Worm (Caenorhabditis elegans): ENCODE results near the gene swm-1.

The swm-1 gene

DNA sequence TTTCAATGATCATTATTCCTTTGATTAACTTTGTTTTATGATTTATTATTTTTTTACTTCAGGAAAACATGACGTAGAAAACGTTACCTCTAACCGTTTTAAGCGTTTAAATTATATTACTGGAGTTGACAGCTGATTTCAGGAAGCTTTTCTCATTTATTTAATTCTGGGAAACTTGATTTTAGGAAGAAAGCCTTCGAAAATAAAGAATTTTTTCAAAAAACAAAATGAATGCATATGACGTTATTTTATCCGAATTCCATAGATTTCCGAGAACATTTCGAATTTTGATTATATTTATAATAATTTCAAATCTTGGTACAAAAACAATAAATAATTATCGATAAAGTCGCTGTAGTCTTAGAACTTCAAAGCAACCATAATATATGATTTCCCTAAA is 5.4 kb downstream of the swm-1 start:
- TF ChIP-seq pax-1 (tag; optimal IDR thresholded peaks at IDR 0.05) (no peak), C38D4.7 (GFP tag; optimal IDR thresholded peaks at IDR 0.05) (no peak), che-1 (tag; optimal IDR thresholded peaks at IDR 0.05) (no peak), Y22D7AL.16 (tag; optimal IDR thresholded peaks at IDR 0.05) (no peak), ceh-34 (tag; optimal IDR thresholded peaks at IDR 0.05) (no peak), pqm-1 (tag; optimal IDR thresholded peaks at IDR 0.05) (no peak), dmd-4 (tag; optimal IDR thresholded peaks at IDR 0.05; ENCODE audit: borderline replicate concordance) (no peak)

DNA sequence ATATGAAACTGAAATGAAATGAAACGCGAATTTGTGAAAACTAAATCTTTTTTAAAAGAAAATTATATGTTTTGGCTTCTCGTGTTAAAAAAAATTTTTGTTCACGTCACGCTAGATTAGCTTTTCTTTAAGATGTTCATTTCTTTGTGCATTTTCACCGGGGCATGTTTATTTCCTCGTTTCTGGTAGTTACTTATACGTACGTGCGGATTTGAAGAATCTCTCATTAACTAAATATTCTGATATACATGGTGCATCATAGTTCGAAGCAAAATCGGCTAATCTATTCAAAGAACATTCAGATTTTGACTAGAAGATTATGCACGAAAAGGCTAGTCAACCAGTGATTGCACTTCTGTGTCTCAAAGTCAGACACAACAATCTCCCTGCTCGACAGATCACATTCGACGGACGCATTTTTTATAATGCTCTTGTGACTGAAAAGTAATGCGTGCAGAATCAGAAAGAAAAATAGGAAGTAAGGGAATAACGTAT is 7.1 kb downstream of the swm-1 start, which contains the start of gene C25E10.17:
C25E10.17 (minus strand) TSS at position 51 of the 495 bp plus-strand sequence.
- TF ChIP-seq zip-5 (tag; optimal IDR thresholded peaks at IDR 0.05) (no peak), ztf-16 (tag; optimal IDR thresholded peaks at IDR 0.05) (no peak), ref-2 (tag; optimal IDR thresholded peaks at IDR 0.05) (no peak), gmeb-2 (tag; optimal IDR thresholded peaks at IDR 0.05) (no peak), mec-3 (tag; optimal IDR thresholded peaks at IDR 0.05; ENCODE audit: borderline replicate concordance) (no peak), odd-2 (tag; optimal IDR thresholded peaks at IDR 0.05) (no peak), T23F11.4 (GFP tag; optimal IDR thresholded peaks at IDR 0.05) (no peak), unc-42 (tag; optimal IDR thresholded peaks at IDR 0.05) (no peak), nfya-1 (tag; optimal IDR thresholded peaks at IDR 0.05) (no peak), ceh-6 (GFP tag; optimal IDR thresholded peaks at IDR 0.05) (no peak), dmd-4 (tag; optimal IDR thresholded peaks at IDR 0.05; ENCODE audit: borderline replicate concordance) (no peak), lin-11 (tag; optimal IDR thresholded peaks at IDR 0.05) (no peak), nhr-232 (tag; optimal IDR thresholded peaks at IDR 0.05) (no peak), pat-9 (tag; optimal IDR thresholded peaks at IDR 0.05) (no peak), ceh-30 (tag; optimal IDR thresholded peaks at IDR 0.05) (no peak), pros-1 (tag; optimal IDR thresholded peaks at IDR 0.05) (no peak), ceh-2 (tag; optimal IDR thresholded peaks at IDR 0.05) (no peak), lim-6 (tag; optimal IDR thresholded peaks at IDR 0.05) (no peak), pqm-1 (tag; optimal IDR thresholded peaks at IDR 0.05) (no peak), ceh-19 (GFP tag; optimal IDR thresholded peaks at IDR 0.05) (no peak)

DNA sequence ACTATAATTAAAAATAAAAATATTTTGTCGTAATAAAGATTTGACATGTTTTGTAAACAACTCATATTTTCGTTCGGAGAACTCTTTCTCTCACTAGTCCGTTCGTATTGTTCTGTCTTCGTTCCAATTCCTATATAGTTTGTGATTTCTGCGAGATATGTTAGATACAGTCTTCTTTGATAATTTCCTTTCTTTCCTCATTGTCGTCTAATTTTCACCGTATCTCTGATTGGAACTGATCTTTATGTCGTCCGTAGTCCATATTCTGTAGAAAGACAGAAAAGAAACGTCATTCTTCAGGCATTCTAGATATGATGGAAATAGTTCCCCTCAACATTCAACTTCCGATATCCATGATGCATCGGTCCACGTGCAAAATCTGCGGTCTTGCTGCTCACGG is 9.8 kb downstream of the swm-1 start, which contains the start of gene nhr-30:
nhr-30 (plus strand) TSS at position 301 of the 400 bp plus-strand sequence.
- TF ChIP-seq gmeb-2 (tag; optimal IDR thresholded peaks at IDR 0.05) (no peak), sox-2 (GFP tag; IDR thresholded peaks at IDR 0.05) (no peak), ama-1 (optimal IDR thresholded peaks at IDR 0.05) (no peak)

DNA sequence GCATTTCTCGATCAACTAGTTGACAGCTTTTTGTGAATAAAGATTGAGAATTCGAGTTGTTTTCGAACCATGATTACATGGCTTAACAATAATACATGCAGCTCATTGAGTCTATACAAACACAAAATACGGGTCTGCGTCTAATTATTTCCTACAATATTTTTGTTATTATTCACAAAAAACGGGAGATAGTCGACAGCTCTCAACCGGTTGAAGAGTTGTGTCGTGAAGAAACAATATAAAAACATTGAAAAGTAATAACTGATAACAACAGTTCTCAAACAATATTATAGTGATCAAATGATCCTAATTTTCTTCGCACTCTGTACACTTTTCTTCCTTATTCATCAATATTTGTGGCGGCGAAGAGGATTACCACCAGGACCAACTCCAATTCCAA is 13.6 kb downstream of the swm-1 start, which contains the start of gene cyp-33B1:
cyp-33B1 (plus strand) TSS at position 301 of the 400 bp plus-strand sequence.
- no peak for TF ChIP-seq ets-4 (tag; optimal IDR thresholded peaks at IDR 0.05)
- TF ChIP-seq ceh-48 (tag; optimal IDR thresholded peaks at IDR 0.05) = no peak
- TF ChIP-seq fkh-10 (GFP tag; optimal IDR thresholded peaks at IDR 0.05) = no peak
- TF ChIP-seq ceh-31 (tag; optimal IDR thresholded peaks at IDR 0.05) = no peak
- no peak for TF ChIP-seq tbx-2 (tag; optimal IDR thresholded peaks at IDR 0.05)
- no peak for TF ChIP-seq Y22D7AL.16 (tag; optimal IDR thresholded peaks at IDR 0.05)
- TF ChIP-seq unc-86 (tag; optimal IDR thresholded peaks at IDR 0.05) = no peak
- TF ChIP-seq lim-6 (tag; optimal IDR thresholded peaks at IDR 0.05) = no peak
- TF ChIP-seq tbx-7 (tag; optimal IDR thresholded peaks at IDR 0.05) = no peak

DNA sequence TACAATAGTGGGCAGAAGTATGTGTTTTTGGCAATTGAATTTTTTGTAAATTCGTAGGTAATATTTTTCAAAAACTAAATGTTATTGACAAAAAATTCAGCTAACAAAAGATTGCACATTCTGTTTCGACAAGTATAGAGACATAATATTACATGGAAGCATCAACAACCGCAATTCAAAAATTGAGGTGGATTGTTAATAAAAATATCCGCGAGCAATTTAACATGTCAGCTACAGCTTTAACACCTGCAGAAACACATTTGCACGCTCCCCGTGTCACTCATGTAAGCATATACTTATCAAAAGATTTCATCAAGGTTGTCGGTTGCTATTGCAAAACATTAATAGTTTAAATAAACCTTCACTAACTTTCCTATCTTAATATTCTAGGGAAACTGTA is 19.0 kb downstream of the swm-1 start, which contains the start of gene srsx-34:
srsx-34 (plus strand) TSS at position 301 of the 400 bp plus-strand sequence.
- TF ChIP-seq lin-11 (tag; optimal IDR thresholded peaks at IDR 0.05) = no peak
- no peak for TF ChIP-seq ahr-1 (tag; optimal IDR thresholded peaks at IDR 0.05)
- TF ChIP-seq Y22D7AL.16 (tag; optimal IDR thresholded peaks at IDR 0.05) = no peak
- TF ChIP-seq pag-3 (tag; optimal IDR thresholded peaks at IDR 0.05; ENCODE audit: borderline replicate concordance) = no peak
- TF ChIP-seq pha-2 (tag; optimal IDR thresholded peaks at IDR 0.05) = no peak
